Worm (Caenorhabditis elegans): ENCODE results near the gene K01A12.3.

- TF ChIP-seq snpc-4 (tag; optimal IDR thresholded peaks at IDR 0.05) (no peak), elt-3 (tag; optimal IDR thresholded peaks at IDR 0.05) (no peak), ceh-82 (tag; optimal IDR thresholded peaks at IDR 0.05) (no peak), lin-11 (tag; optimal IDR thresholded peaks at IDR 0.05) (no peak), skn-1 (tag; optimal IDR thresholded peaks at IDR 0.05) (no peak), nhr-23 (tag; optimal IDR thresholded peaks at IDR 0.05) (no peak), ama-1 (optimal IDR thresholded peaks at IDR 0.05) (no peak), lin-13 (GFP tag; optimal IDR thresholded peaks at IDR 0.05) (no peak), zag-1 (tag; optimal IDR thresholded peaks at IDR 0.05) (no peak), aly-2 (tag; optimal IDR thresholded peaks at IDR 0.05) (no peak), blmp-1 (tag; optimal IDR thresholded peaks at IDR 0.05; ENCODE audit: insufficient read depth) (no peak), mdl-1 (tag; optimal IDR thresholded peaks at IDR 0.05) (no peak), egl-27 (tag; optimal IDR thresholded peaks at IDR 0.05) (no peak)
Measured at ce11 chrX:8592881-8593280, 32.1 kb downstream of the K01A12.3 start, which contains the start of gene nlp-7.

All from whole organism, L2 larva.